Worm (Caenorhabditis elegans): ENCODE results near the gene srd-56.
A peak's percentile ranks its signal among the peaks of the same experiment; 100 is the strongest.

The srd-56 gene

DNA sequence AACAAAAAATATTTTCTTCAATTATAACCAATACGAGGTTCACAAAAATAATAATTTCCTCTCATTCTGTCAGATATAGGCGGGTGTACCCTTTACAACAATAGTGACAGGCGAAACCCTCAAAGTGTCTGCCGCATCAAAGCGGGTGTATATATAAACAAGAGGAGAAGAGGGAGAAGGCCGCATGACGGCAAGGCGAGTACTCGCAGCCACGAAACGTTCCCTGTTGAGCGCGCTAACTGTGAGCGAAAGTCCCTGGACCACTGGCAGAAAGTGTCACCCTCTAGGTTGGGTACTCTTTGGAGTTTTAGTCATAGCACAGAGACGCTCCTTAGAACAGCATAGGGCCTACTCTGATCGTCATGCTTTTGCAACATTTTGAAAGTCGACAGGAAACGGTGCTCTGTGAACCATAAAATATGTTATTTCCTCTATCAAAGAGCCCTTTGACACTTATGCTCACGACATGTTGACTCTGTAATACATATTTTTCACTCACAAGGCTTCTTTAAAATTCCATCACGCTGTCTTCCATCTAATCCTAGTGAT, 2.9 kb downstream of the srd-56 start, which contains the start of gene pcrg-1 (continued):
- TF ChIP-seq efl-1 (GFP tag; optimal IDR thresholded peaks at IDR 0.05), result no peak
- TF ChIP-seq cebp-2 (GFP tag; IDR thresholded peaks at IDR 0.05), result 0 out of 2 replicates have a peak, but pooled peaks have one; percentile 30
- peak; percentile 73 for TF ChIP-seq ceh-100 (GFP tag; IDR thresholded peaks at IDR 0.05)
- peak; percentile 63 for TF ChIP-seq him-1 (tag; optimal IDR thresholded peaks at IDR 0.05)
- TF ChIP-seq ztf-6 (GFP tag; IDR thresholded peaks at IDR 0.05), result peak; percentile 47; the same call in 1 of the 2 replicates
- peak; percentile 82 for TF ChIP-seq tlf-1 (GFP tag; optimal IDR thresholded peaks at IDR 0.05)
- peak; percentile 54; the same call in 1 of the 2 replicates for TF ChIP-seq let-526 (GFP tag; IDR thresholded peaks at IDR 0.05)
- 0 out of 2 replicates have a peak, but pooled peaks have one; percentile 73 for TF ChIP-seq aptf-3 (GFP tag; IDR thresholded peaks at IDR 0.05)
- TF ChIP-seq dox-1 (GFP tag; IDR thresholded peaks at IDR 0.05), result peak; percentile 90
- TF ChIP-seq athp-1 (tag; optimal IDR thresholded peaks at IDR 0.05), result peak; percentile 94
- TF ChIP-seq madf-8 (GFP tag; conservative IDR thresholded peaks at IDR 0.05), result peak; percentile 53
- peak; percentile 83 for TF ChIP-seq mes-4 (tag; optimal IDR thresholded peaks at IDR 0.05)
- peak; percentile 76; the same call in 1 of the 2 replicates for TF ChIP-seq hlh-26 (GFP tag; conservative IDR thresholded peaks at IDR 0.05)
- TF ChIP-seq F52B5.7 (tag; optimal IDR thresholded peaks at IDR 0.05), result peak; percentile 93
- TF ChIP-seq K12H6.12 (tag; optimal IDR thresholded peaks at IDR 0.05), result peak; percentile 78
- peak; percentile 81 for TF ChIP-seq madf-6 (GFP tag; IDR thresholded peaks at IDR 0.05)
- peak; percentile 78 for TF ChIP-seq ZK185.1 (tag; optimal IDR thresholded peaks at IDR 0.05; ENCODE audit: poor library complexity, severe bottlenecking)
- TF ChIP-seq F39B2.1 (GFP tag; IDR thresholded peaks at IDR 0.05), result 0 out of 2 replicates have a peak, but pooled peaks have one; percentile 11
- TF ChIP-seq ceh-58 (GFP tag; IDR thresholded peaks at IDR 0.05), result 0 out of 2 replicates have a peak, but pooled peaks have one; percentile 7
- 0 out of 2 replicates have a peak, but pooled peaks have one; percentile 35 for TF ChIP-seq nhr-120 (GFP tag; IDR thresholded peaks at IDR 0.05)
- no peak for TF ChIP-seq F55B11.4 (tag; optimal IDR thresholded peaks at IDR 0.05; ENCODE audit: borderline replicate concordance, insufficient read depth)
- TF ChIP-seq dpff-1 (tag; optimal IDR thresholded peaks at IDR 0.05), result peak; percentile 89
- peak; percentile 61; the same call in 1 of the 2 replicates for TF ChIP-seq hmg-20 (GFP tag; IDR thresholded peaks at IDR 0.05)
- TF ChIP-seq bed-2 (GFP tag; IDR thresholded peaks at IDR 0.05), result peak; percentile 75; the same call in 1 of the 2 replicates
- peak; percentile 88 for TF ChIP-seq attf-6 (GFP tag; IDR thresholded peaks at IDR 0.05)
- TF ChIP-seq ets-4 (GFP tag; optimal IDR thresholded peaks at IDR 0.05), result peak; percentile 73
- no peak for TF ChIP-seq pha-4 (tag; optimal IDR thresholded peaks at IDR 0.05)
- peak; percentile 62 for TF ChIP-seq rcor-1 (GFP tag; IDR thresholded peaks at IDR 0.05)
- TF ChIP-seq lin-35 (GFP tag; optimal IDR thresholded peaks at IDR 0.05), result peak in 1 of 3 experiments; percentile 59
- peak; percentile 79 for TF ChIP-seq snpc-1.3 (tag; optimal IDR thresholded peaks at IDR 0.05; ENCODE audit: insufficient read depth)
- TF ChIP-seq snpc-4 (GFP tag; optimal IDR thresholded peaks at IDR 0.05), result peak; percentile 96
- peak; percentile 97 to 99 (median 98) for TF ChIP-seq snpc-4 (tag; optimal IDR thresholded peaks at IDR 0.05)
- 0 out of 2 replicates have a peak, but pooled peaks have one; percentile 41 for TF ChIP-seq ceh-91 (GFP tag; IDR thresholded peaks at IDR 0.05)
- peak; percentile 77 for TF ChIP-seq C17E4.6 (GFP tag; IDR thresholded peaks at IDR 0.05)
- TF ChIP-seq hsf-1 (GFP tag; IDR thresholded peaks at IDR 0.05), result peak; percentile 65
- TF ChIP-seq ztf-28 (GFP tag; IDR thresholded peaks at IDR 0.05), result no peak
- TF ChIP-seq Y56A3A.18 (GFP tag; IDR thresholded peaks at IDR 0.05), result peak; percentile 82; the same call in 1 of the 2 replicates
- TF ChIP-seq hlh-12 (tag; optimal IDR thresholded peaks at IDR 0.05), result peak; percentile 11
- TF ChIP-seq somi-1 (GFP tag; optimal IDR thresholded peaks at IDR 0.05), result peak; percentile 80
- peak; percentile 79; the same call in 1 of the 2 replicates for TF ChIP-seq mcd-1 (GFP tag; IDR thresholded peaks at IDR 0.05)
- TF ChIP-seq tbp1 (GFP tag; optimal IDR thresholded peaks at IDR 0.05), result peak; percentile 87
- peak; percentile 50 for TF ChIP-seq lsy-27 (tag; optimal IDR thresholded peaks at IDR 0.05; ENCODE audit: borderline replicate concordance, insufficient read depth)
- peak; percentile 40 to 43 for TF ChIP-seq let-607 (tag; optimal IDR thresholded peaks at IDR 0.05)
- peak; percentile 69; the same call in 1 of the 2 replicates for TF ChIP-seq C06A6.2 (GFP tag; conservative IDR thresholded peaks at IDR 0.05)
- TF ChIP-seq B0261.1 (tag; optimal IDR thresholded peaks at IDR 0.05), result peak; percentile 73
- TF ChIP-seq nhr-179 (tag; optimal IDR thresholded peaks at IDR 0.05), result no peak
